Worm (Caenorhabditis elegans) whole organism, early embryonic: ENCODE results near the gene R03H10.6.

Experiments used
- F13C5.2 ChIP-seq: sonication (generic microtip); optimal IDR thresholded peaks from 2 replicates; lab custom pipeline; 2017; ENCODE audit warnings: mild to moderate bottlenecking, missing genetic modification characterization, inconsistent platforms, missing compliant biosample characterization
- aly-1 ChIP-seq: sonication (generic microtip); optimal IDR thresholded peaks from 2 replicates; lab custom pipeline; 2016; ENCODE audit warnings: missing genetic modification characterization, missing compliant biosample characterization
- ama-1 ChIP-seq: fragments of 150-350 bp; optimal IDR thresholded peaks from 2 replicates; lab custom pipeline; 2014
- ceh-13 ChIP-seq: fragments of 200-800 bp; sonication (Bioruptor generic); optimal IDR thresholded peaks from 2 replicates; lab custom pipeline; 2018; ENCODE audit warnings: mild to moderate bottlenecking, missing genetic modification characterization, missing compliant biosample characterization
- ets-7 ChIP-seq: sonication (generic microtip); optimal IDR thresholded peaks from 2 replicates; lab custom pipeline; 2016; ENCODE audit warnings: missing genotype, missing genetic modification characterization, missing compliant biosample characterization
- hmg-4 ChIP-seq: fragments of 200-800 bp; sonication (Bioruptor generic); optimal IDR thresholded peaks from 2 replicates; lab custom pipeline; 2018; ENCODE audit warnings: mild to moderate bottlenecking, missing genetic modification characterization, missing compliant biosample characterization
- hnd-1 ChIP-seq: sonication (generic microtip); optimal IDR thresholded peaks from 2 replicates; lab custom pipeline; 2016; ENCODE audit warnings: missing genetic modification characterization, missing compliant biosample characterization
- scrt-1 ChIP-seq: fragments of 200-800 bp; sonication (Bioruptor generic); IDR thresholded peaks from 2 replicates; pipeline ENCODE4 v1.3.6; 2022; ENCODE audit warnings: missing genetic modification characterization, missing compliant biosample characterization
- tbx-37 ChIP-seq: fragments of 200-800 bp; sonication (Bioruptor generic); conservative IDR thresholded peaks from 2 replicates; pipeline ENCODE4 v1.3.6; 2022; ENCODE audit warnings: missing genetic modification reagents, missing genetic modification characterization, missing compliant biosample characterization

DNA sequence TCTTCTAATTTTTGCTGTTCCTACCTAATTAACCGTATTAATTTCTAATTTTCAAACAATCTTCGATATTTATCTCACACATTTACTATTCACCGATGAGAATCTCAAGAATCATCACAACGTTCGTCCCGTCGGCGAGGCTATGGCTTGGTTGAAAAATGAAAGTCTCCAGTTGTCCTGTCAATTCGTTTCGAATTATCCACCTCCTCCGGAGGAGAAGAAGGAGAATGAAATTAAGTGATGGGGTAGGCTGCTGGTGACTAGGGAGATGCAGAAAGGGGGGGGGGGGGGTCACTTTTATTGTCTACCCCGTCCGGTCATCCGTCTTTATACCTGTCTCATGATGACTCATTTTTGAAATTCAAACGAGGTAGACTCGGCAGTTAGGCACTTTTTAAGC is 20.4 kb downstream of the R03H10.6 start:
- no peak for TF ChIP-seq hmg-4 (GFP tag; lab: Kevin White, UChicago)
- no peak for TF ChIP-seq ama-1
- TF ChIP-seq tbx-37 (GFP tag; lab: Robert Waterston, UW) = no peak
- no peak for TF ChIP-seq ceh-13
- no peak for TF ChIP-seq ets-7
- no peak for TF ChIP-seq scrt-1
- no peak for TF ChIP-seq aly-1 (tag; lab: Kevin White, UChicago)
- TF ChIP-seq F13C5.2 (tag; lab: Kevin White, UChicago) = no peak
- no peak for TF ChIP-seq hnd-1 (tag; lab: Kevin White, UChicago)
